Worm (Caenorhabditis elegans) whole organism, midembryonic: ENCODE results near the gene F56D6.23.

ENCODE experiments used
- T22C8.4 ChIP-seq: fragments of 200-800 bp; sonication (Bioruptor generic); IDR thresholded peaks from 2 replicates; pipeline ENCODE4 v1.3.6; 2022; ENCODE audit warnings: missing genetic modification characterization, missing compliant biosample characterization
- cog-1 ChIP-seq: sonication (generic microtip); optimal IDR thresholded peaks from 2 replicates; lab custom pipeline; 2016; ENCODE audit warnings: missing genetic modification characterization, missing compliant biosample characterization
- flt-1 ChIP-seq: fragments of 200-800 bp; sonication (Bioruptor generic); IDR thresholded peaks from 2 replicates; pipeline ENCODE4 v1.3.6; 2022; ENCODE audit warnings: missing genetic modification characterization, missing compliant biosample characterization
- klf-2 ChIP-seq: fragments of 200-800 bp; sonication (Bioruptor generic); conservative IDR thresholded peaks from 2 replicates; pipeline ENCODE4 v1.3.6; 2022; ENCODE audit warnings: missing genetic modification reagents, missing genetic modification characterization, missing compliant biosample characterization
- med-1 ChIP-seq: sonication (generic microtip); optimal IDR thresholded peaks from 2 replicates; lab custom pipeline; 2017; ENCODE audit warnings: missing genetic modification characterization, mild to moderate bottlenecking, missing compliant biosample characterization, antibody characterized with exemption, missing genetic modification reagents; ENCODE audit not compliant: insufficient read depth
- ref-1 ChIP-seq: fragments of 200-800 bp; sonication (Bioruptor generic); conservative IDR thresholded peaks from 2 replicates; pipeline ENCODE4 v1.3.6; 2022; ENCODE audit warnings: missing genetic modification reagents, missing genetic modification characterization, missing compliant biosample characterization
- tab-1 ChIP-seq: fragments of 200-800 bp; sonication (Bioruptor generic); IDR thresholded peaks from 2 replicates; pipeline ENCODE4 v1.3.6; 2022; ENCODE audit warnings: missing genetic modification characterization, missing compliant biosample characterization
- ztf-23 ChIP-seq: fragments of 200-800 bp; sonication (Bioruptor generic); IDR thresholded peaks from 2 replicates; pipeline ENCODE4 v1.3.6; 2022; ENCODE audit warnings: missing genetic modification reagents, missing genetic modification characterization, missing compliant biosample characterization
- ztf-29 ChIP-seq: fragments of 200-800 bp; sonication (Bioruptor generic); IDR thresholded peaks from 2 replicates; pipeline ENCODE4 v1.3.6; 2022; ENCODE audit warnings: missing genetic modification reagents, missing genetic modification characterization, missing compliant biosample characterization

DNA sequence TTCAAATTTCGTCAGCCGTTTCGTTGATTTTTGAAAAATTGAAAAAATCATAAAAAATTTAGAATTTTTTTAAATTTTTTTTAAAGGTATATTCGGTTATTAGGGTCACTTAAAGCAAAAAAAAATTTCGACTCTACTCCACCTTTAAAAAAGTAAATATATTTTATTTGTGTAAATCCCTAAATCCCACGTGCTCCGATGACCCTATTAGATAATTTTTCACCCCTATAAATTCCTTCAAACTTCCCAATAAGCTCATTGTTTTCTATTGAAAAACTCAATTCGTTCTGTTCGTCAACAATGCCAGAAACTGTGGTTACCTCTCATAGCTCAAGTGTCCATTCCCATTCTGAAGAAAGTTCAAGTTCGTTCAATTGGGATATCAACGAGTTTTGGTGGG, 5.7 kb upstream of the F56D6.23 start, which contains the start of gene F56D6.20:
- TF ChIP-seq klf-2 (GFP tag; lab: Robert Waterston, UW) (no peak), cog-1 (tag; lab: Kevin White, UChicago) (no peak), ref-1 (GFP tag; lab: Robert Waterston, UW) (no peak), flt-1 (GFP tag; lab: Robert Waterston, UW) (no peak), ztf-29 (GFP tag; lab: Robert Waterston, UW) (no peak), tab-1 (no peak), T22C8.4 (GFP tag; lab: Robert Waterston, UW) (no peak), med-1 (GFP tag; lab: Kevin White, UChicago) (no peak), ztf-23 (no peak)
